Worm (Caenorhabditis elegans): ENCODE results near the gene srxa-13.

Gene srxa-13

DNA sequence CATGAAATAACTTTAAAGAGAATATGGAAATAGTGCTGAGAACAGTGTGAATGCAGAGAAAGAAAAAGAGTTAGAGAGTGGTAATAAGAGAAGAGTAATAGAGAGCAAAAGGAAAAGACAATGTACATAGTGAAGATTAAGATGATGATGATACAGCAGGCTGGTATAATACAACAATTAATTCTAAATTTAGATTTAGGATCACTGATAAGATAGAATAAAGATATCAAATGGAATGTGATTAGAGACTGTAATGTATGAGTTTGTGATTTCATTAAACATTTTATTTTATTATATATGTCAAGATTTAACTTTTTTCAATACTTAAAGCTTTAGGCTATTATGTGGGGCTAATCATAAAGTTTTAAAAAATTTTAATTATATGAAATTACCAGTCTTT, 23.6 kb downstream of the srxa-13 start, which contains the start of gene R10D12.8:
TSS of gene R10D12.8 (minus strand) at position 101 of the 400 bp plus-strand sequence.
- TF ChIP-seq skn-1 (tag; optimal IDR thresholded peaks at IDR 0.05) = no peak
- TF ChIP-seq mdl-1 (tag; optimal IDR thresholded peaks at IDR 0.05) = no peak
- no peak for TF ChIP-seq zag-1 (tag; optimal IDR thresholded peaks at IDR 0.05)
- TF ChIP-seq aly-2 (tag; optimal IDR thresholded peaks at IDR 0.05) = no peak
- no peak for TF ChIP-seq mml-1 (tag; optimal IDR thresholded peaks at IDR 0.05)
- TF ChIP-seq nhr-11 (tag; optimal IDR thresholded peaks at IDR 0.05) = no peak
- TF ChIP-seq nhr-23 (tag; optimal IDR thresholded peaks at IDR 0.05) = no peak
- peak; percentile 53 for TF ChIP-seq pha-4 (tag; optimal IDR thresholded peaks at IDR 0.05)
- no peak for TF ChIP-seq nhr-237 (tag; optimal IDR thresholded peaks at IDR 0.05)

DNA sequence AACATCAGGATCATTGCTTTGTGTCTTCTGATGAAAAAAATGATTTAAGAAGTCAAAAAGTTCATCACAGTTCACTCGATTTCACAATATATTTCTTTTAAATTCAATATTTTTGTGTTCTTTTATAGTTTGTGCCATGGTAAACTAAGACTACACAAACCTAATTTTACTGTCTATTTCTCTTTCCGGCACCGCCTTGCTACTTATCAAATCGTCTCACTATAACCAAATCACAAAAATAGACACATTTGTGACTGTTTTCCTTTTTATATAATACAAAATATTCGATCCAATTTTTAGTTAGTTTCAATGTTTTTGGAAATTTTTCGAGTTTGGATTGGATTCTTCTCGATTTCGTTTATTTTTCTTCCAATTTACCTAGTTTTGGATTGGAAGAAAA, 24.5 kb downstream of the srxa-13 start, which contains the start of gene swt-6:
TSS of gene swt-6 (plus strand) at position 301 of the 400 bp plus-strand sequence.
- TF ChIP-seq nhr-67 (tag; optimal IDR thresholded peaks at IDR 0.05) = no peak
- no peak for TF ChIP-seq nhr-77 (tag; optimal IDR thresholded peaks at IDR 0.05)
- TF ChIP-seq skn-1 (tag; optimal IDR thresholded peaks at IDR 0.05) = no peak
- TF ChIP-seq egl-27 (tag; optimal IDR thresholded peaks at IDR 0.05) = no peak
- no peak for TF ChIP-seq nhr-28 (tag; optimal IDR thresholded peaks at IDR 0.05)
- TF ChIP-seq tbx-2 (tag; optimal IDR thresholded peaks at IDR 0.05) = no peak
- no peak for TF ChIP-seq ceh-28 (tag; optimal IDR thresholded peaks at IDR 0.05)
- no peak for TF ChIP-seq fos-1 (tag; optimal IDR thresholded peaks at IDR 0.05)
- no peak for TF ChIP-seq nhr-25 (tag; optimal IDR thresholded peaks at IDR 0.05)
- no peak for TF ChIP-seq eor-1 (tag; optimal IDR thresholded peaks at IDR 0.05)
- TF ChIP-seq ZK546.5 (tag; optimal IDR thresholded peaks at IDR 0.05) = no peak
- TF ChIP-seq pqm-1 (tag; optimal IDR thresholded peaks at IDR 0.05) = no peak
- TF ChIP-seq zag-1 (tag; optimal IDR thresholded peaks at IDR 0.05) = no peak
- no peak for TF ChIP-seq unc-62 (GFP tag; optimal IDR thresholded peaks at IDR 0.05)
- TF ChIP-seq aly-2 (tag; optimal IDR thresholded peaks at IDR 0.05) = no peak
- no peak for TF ChIP-seq fkh-2 (tag; optimal IDR thresholded peaks at IDR 0.05)

DNA sequence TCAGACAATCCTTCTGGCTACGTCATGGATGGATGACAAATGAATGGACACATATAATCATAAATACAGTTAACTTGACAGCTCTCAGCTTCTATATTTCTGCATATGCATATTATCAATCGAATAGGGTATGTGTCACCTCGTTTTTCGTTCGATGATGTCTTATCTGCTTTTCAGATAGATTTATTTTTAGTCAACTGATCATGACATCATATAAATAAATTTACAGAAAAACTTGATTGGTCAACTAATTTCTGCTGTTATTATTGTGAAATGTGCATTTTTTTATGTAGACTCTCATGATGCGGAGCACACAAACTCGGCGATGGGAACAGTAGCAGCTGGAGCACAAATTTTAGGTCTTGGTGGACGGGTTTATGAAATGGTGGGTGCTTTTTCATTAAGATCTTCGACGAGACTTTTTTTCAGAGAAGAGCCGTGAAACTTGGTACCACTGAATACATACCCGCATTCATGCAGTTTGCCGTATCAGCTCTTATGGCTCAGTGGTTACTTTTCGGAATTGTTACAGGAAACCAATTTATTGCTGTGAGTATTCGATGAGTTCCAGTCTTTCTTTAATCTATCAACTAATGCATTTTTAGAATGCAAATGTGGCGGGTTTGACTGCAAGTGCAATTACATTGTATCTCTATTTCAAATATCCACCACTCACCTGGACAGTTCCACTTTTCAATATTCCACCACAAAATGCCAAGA, 25.9 kb downstream of the srxa-13 start:
- TF ChIP-seq daf-12 (tag; optimal IDR thresholded peaks at IDR 0.05) (no peak), pqm-1 (tag; optimal IDR thresholded peaks at IDR 0.05) (peak; percentile 54), elt-2 (tag; optimal IDR thresholded peaks at IDR 0.05) (peak; percentile 30)

DNA sequence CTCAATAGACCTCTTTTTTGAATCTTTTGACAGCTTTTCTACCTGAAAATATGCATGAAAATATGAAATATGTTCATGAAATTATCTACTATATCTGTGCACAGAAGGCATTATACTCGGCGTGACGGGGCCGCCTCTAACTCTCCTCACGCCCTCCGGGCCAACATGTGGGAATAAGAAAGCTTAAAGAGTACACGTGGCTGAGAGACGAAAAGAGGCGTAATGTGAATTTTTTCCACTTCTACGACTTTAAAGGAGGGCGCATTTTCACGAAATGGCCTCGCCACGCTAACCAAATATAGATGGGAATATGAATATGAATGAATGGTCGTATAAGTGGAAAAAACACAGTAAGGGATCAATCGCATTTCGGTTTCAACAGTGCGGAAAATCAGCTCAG, 28.1 kb downstream of the srxa-13 start:
- TF ChIP-seq ceh-28 (tag; optimal IDR thresholded peaks at IDR 0.05) (no peak), mdl-1 (tag; optimal IDR thresholded peaks at IDR 0.05) (no peak), unc-39 (tag; optimal IDR thresholded peaks at IDR 0.05) (no peak), unc-62 (GFP tag; optimal IDR thresholded peaks at IDR 0.05) (no peak), nhr-67 (tag; optimal IDR thresholded peaks at IDR 0.05) (no peak), ama-1 (optimal IDR thresholded peaks at IDR 0.05) (no peak), elt-3 (tag; optimal IDR thresholded peaks at IDR 0.05) (no peak)

DNA sequence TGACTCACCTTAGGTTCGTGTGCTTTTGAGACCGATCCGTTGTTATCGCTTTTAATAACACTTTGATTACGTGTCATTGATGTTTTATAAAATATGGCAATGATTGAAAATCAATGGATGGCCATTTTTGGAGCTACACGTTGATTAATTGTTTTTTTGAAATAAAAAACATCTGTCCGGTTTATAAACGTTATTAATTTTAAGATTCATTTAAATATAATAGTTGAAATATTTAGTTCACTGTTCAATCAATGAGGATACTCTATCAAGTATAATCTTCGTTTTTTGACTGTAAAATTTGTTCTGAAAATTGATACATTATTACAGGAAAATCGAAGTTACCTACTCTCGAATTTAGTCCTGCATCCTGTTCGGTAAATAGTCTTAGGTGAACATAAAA, 28.6 kb downstream of the srxa-13 start, which contains the start of gene R10D12.10:
TSS of gene R10D12.10 (minus strand) at position 101 of the 400 bp plus-strand sequence.
- TF ChIP-seq hmg-11 (tag; optimal IDR thresholded peaks at IDR 0.05) = no peak
- TF ChIP-seq zag-1 (tag; optimal IDR thresholded peaks at IDR 0.05) = no peak
- TF ChIP-seq ceh-28 (tag; optimal IDR thresholded peaks at IDR 0.05) = no peak
- no peak for TF ChIP-seq nhr-76 (tag; optimal IDR thresholded peaks at IDR 0.05)
- TF ChIP-seq unc-62 (GFP tag; optimal IDR thresholded peaks at IDR 0.05) = no peak
- no peak for TF ChIP-seq elt-3 (tag; optimal IDR thresholded peaks at IDR 0.05)
- TF ChIP-seq unc-39 (tag; optimal IDR thresholded peaks at IDR 0.05) = no peak
- no peak for TF ChIP-seq pqm-1 (tag; optimal IDR thresholded peaks at IDR 0.05)
- no peak for TF ChIP-seq ama-1 (optimal IDR thresholded peaks at IDR 0.05)

DNA sequence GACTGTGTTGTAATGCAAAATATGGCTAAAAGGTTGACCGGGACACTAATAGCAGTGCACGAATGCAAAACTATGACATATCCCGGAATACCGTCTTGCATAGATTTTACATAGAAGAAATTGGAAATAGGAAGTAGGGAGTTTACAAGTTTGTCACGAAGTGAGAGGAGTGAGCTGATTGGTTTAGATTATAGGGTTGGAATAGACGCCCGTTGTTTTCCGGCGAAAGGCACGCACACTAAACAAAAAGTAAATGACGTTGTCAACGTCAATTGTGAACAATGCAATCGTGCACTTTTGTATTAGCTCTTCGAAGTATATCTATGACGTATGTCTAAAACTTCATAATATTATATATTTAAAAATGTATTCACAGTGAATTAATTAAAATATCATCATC, 31.3 kb downstream of the srxa-13 start, which contains the start of gene srh-24:
TSS of gene srh-24 (minus strand) at position 101 of the 400 bp plus-strand sequence.
- TF ChIP-seq ztf-11 (tag; optimal IDR thresholded peaks at IDR 0.05) (no peak), nhr-67 (tag; optimal IDR thresholded peaks at IDR 0.05) (no peak), ceh-9 (tag; optimal IDR thresholded peaks at IDR 0.05) (no peak), lin-39 (tag; optimal IDR thresholded peaks at IDR 0.05) (no peak), ceh-16 (tag; optimal IDR thresholded peaks at IDR 0.05) (no peak), unc-39 (tag; optimal IDR thresholded peaks at IDR 0.05) (no peak), aly-2 (tag; optimal IDR thresholded peaks at IDR 0.05) (no peak), nhr-76 (tag; optimal IDR thresholded peaks at IDR 0.05) (no peak), ceh-82 (tag; optimal IDR thresholded peaks at IDR 0.05) (no peak), nfya-1 (tag; optimal IDR thresholded peaks at IDR 0.05; ENCODE audit: insufficient read depth) (no peak), nhr-25 (tag; optimal IDR thresholded peaks at IDR 0.05) (no peak), elt-3 (tag; optimal IDR thresholded peaks at IDR 0.05) (no peak), lin-15B (tag; optimal IDR thresholded peaks at IDR 0.05) (no peak), nhr-237 (tag; optimal IDR thresholded peaks at IDR 0.05) (no peak)

Measured in whole organism, L3 larva.